Worm (Caenorhabditis elegans) whole organism, late embryonic: Measurements from ENCODE around the gene gck-4.

ENCODE experiments used
- F13H6.1 ChIP-seq: sonication (generic microtip); optimal IDR thresholded peaks from 2 replicates; lab custom pipeline; 2016; ENCODE audit warnings: missing genetic modification characterization, missing compliant biosample characterization
- K02D7.2 ChIP-seq: sonication (generic microtip); optimal IDR thresholded peaks from 2 replicates; lab custom pipeline; 2017; ENCODE audit warnings: mild to moderate bottlenecking, missing genetic modification characterization, missing compliant biosample characterization
- T23F11.4 ChIP-seq: fragments of 200-800 bp; sonication (Bioruptor generic); optimal IDR thresholded peaks from 2 replicates; lab custom pipeline; 2018; ENCODE audit warnings: mild to moderate bottlenecking, missing genetic modification characterization, missing compliant biosample characterization
- Y22D7AL.16 ChIP-seq: sonication (generic microtip); optimal IDR thresholded peaks from 2 replicates; lab custom pipeline; 2016; ENCODE audit warnings: missing genetic modification characterization, missing compliant biosample characterization
- ahr-1 ChIP-seq: sonication (generic microtip); optimal IDR thresholded peaks from 2 replicates; lab custom pipeline; 2016; ENCODE audit warnings: missing genetic modification characterization, missing compliant biosample characterization
- ceh-14 ChIP-seq: sonication (generic microtip); optimal IDR thresholded peaks from 2 replicates; lab custom pipeline; 2016; ENCODE audit warnings: missing genotype, missing genetic modification characterization, missing compliant biosample characterization
- ceh-19 ChIP-seq: fragments of 200-800 bp; sonication (Bioruptor generic); optimal IDR thresholded peaks from 2 replicates; lab custom pipeline; 2018; ENCODE audit warnings: mild to moderate bottlenecking, missing genetic modification characterization, missing compliant biosample characterization
- ceh-22 ChIP-seq: sonication (generic microtip); optimal IDR thresholded peaks from 2 replicates; lab custom pipeline; 2017; ENCODE audit warnings: missing biosample characterization, missing genetic modification characterization
- ceh-30 ChIP-seq: fragments of 150-350 bp; optimal IDR thresholded peaks from 2 replicates; lab custom pipeline; 2014; ENCODE audit warnings: missing biosample characterization, missing genetic modification characterization
- ceh-31 ChIP-seq: sonication (generic microtip); optimal IDR thresholded peaks from 2 replicates; lab custom pipeline; 2016; ENCODE audit warnings: missing genetic modification characterization, missing compliant biosample characterization
- ceh-45 ChIP-seq: fragments of 200-800 bp; sonication (Bioruptor generic); IDR thresholded peaks from 2 replicates; pipeline ENCODE4 v1.3.6; 2022; ENCODE audit warnings: missing genetic modification reagents, missing genetic modification characterization, missing compliant biosample characterization
- ceh-48 ChIP-seq: sonication (generic microtip); optimal IDR thresholded peaks from 2 replicates; lab custom pipeline; 2016; ENCODE audit warnings: missing genetic modification characterization, inconsistent platforms, missing compliant biosample characterization
- ceh-6 ChIP-seq: fragments of 200-800 bp; sonication (Bioruptor generic); optimal IDR thresholded peaks from 2 replicates; lab custom pipeline; 2018; ENCODE audit warnings: mild to moderate bottlenecking, missing genetic modification characterization, missing compliant biosample characterization
- che-1 ChIP-seq: sonication (generic microtip); optimal IDR thresholded peaks from 2 replicates; lab custom pipeline; 2016; ENCODE audit warnings: mild to moderate bottlenecking, missing genetic modification characterization, missing compliant biosample characterization
- dmd-4 ChIP-seq: sonication (generic microtip); optimal IDR thresholded peaks from 2 replicates; lab custom pipeline; 2016; ENCODE audit warnings: borderline replicate concordance, missing genetic modification characterization, missing compliant biosample characterization
- dve-1 ChIP-seq: sonication (generic microtip); optimal IDR thresholded peaks from 2 replicates; lab custom pipeline; 2017; ENCODE audit warnings: antibody characterized with exemption, mild to moderate bottlenecking, missing genetic modification characterization, missing compliant biosample characterization
- elt-2 ChIP-seq: sonication (generic microtip); optimal IDR thresholded peaks from 2 replicates; lab custom pipeline; 2016; ENCODE audit warnings: missing genetic modification reagents, missing genetic modification characterization, missing compliant biosample characterization
- elt-4 ChIP-seq: sonication (generic microtip); optimal IDR thresholded peaks from 2 replicates; lab custom pipeline; 2016; ENCODE audit warnings: missing genetic modification characterization, missing compliant biosample characterization
- ets-4 ChIP-seq: sonication (generic microtip); optimal IDR thresholded peaks from 2 replicates; lab custom pipeline; 2016; ENCODE audit warnings: missing genetic modification characterization, missing compliant biosample characterization
- fax-1 ChIP-seq: sonication (generic microtip); optimal IDR thresholded peaks from 2 replicates; lab custom pipeline; 2016; ENCODE audit warnings: missing genotype, missing genetic modification characterization, missing compliant biosample characterization
- fkh-10 ChIP-seq: fragments of 150-350 bp; optimal IDR thresholded peaks from 2 replicates; lab custom pipeline; 2014; ENCODE audit warnings: missing biosample characterization, missing genetic modification reagents, missing genetic modification characterization
- gmeb-2 ChIP-seq: sonication (generic microtip); optimal IDR thresholded peaks from 2 replicates; lab custom pipeline; 2016; ENCODE audit warnings: missing genetic modification characterization, inconsistent platforms, missing compliant biosample characterization
- hlh-13 ChIP-seq: fragments of 200-800 bp; sonication (Bioruptor generic); optimal IDR thresholded peaks from 2 replicates; lab custom pipeline; 2018; ENCODE audit warnings: mild to moderate bottlenecking, missing genetic modification characterization, missing compliant biosample characterization
- hlh-15 ChIP-seq: sonication (generic microtip); optimal IDR thresholded peaks from 2 replicates; lab custom pipeline; 2016; ENCODE audit warnings: missing genetic modification characterization, missing compliant biosample characterization
- hlh-30 ChIP-seq: sonication (generic microtip); optimal IDR thresholded peaks from 2 replicates; lab custom pipeline; 2017; ENCODE audit warnings: antibody characterized with exemption, missing genetic modification characterization, missing compliant biosample characterization; ENCODE audit not compliant: insufficient read depth
- lim-6 ChIP-seq: sonication (generic microtip); optimal IDR thresholded peaks from 2 replicates; lab custom pipeline; 2016; ENCODE audit warnings: missing genetic modification characterization, missing compliant biosample characterization
- lin-11 ChIP-seq: fragments of 200-800 bp; sonication (Bioruptor generic); optimal IDR thresholded peaks from 2 replicates; lab custom pipeline; 2018; ENCODE audit warnings: mild to moderate bottlenecking, missing genetic modification characterization, missing compliant biosample characterization
- nfya-1 ChIP-seq: sonication (generic microtip); optimal IDR thresholded peaks from 2 replicates; lab custom pipeline; 2017; ENCODE audit warnings: missing genetic modification characterization, mild to moderate bottlenecking, missing compliant biosample characterization, antibody characterized with exemption, moderate library complexity
- pag-3 ChIP-seq: sonication (generic microtip); optimal IDR thresholded peaks from 2 replicates; lab custom pipeline; 2016; ENCODE audit warnings: missing compliant biosample characterization, missing genetic modification characterization, borderline replicate concordance
- pat-9 ChIP-seq: fragments of 200-800 bp; sonication (Bioruptor generic); optimal IDR thresholded peaks from 2 replicates; lab custom pipeline; 2018; ENCODE audit warnings: mild to moderate bottlenecking, missing genetic modification characterization, moderate library complexity, missing compliant biosample characterization
- pha-2 ChIP-seq: sonication (generic microtip); optimal IDR thresholded peaks from 2 replicates; lab custom pipeline; 2017; ENCODE audit warnings: mild to moderate bottlenecking, missing genetic modification characterization, missing compliant biosample characterization
- pha-4 ChIP-seq: fragments of 150-350 bp; optimal IDR thresholded peaks from 2 replicates; lab custom pipeline; 2018; ENCODE audit warnings: missing biosample characterization, missing genetic modification reagents, missing genetic modification characterization
- pqm-1 ChIP-seq: sonication (generic microtip); optimal IDR thresholded peaks from 2 replicates; lab custom pipeline; 2016; ENCODE audit warnings: missing genetic modification characterization, missing compliant biosample characterization
- ref-2 ChIP-seq: sonication (generic microtip); optimal IDR thresholded peaks from 2 replicates; lab custom pipeline; 2016; ENCODE audit warnings: missing genetic modification characterization, missing compliant biosample characterization
- rnt-1 ChIP-seq: sonication (generic microtip); optimal IDR thresholded peaks from 2 replicates; lab custom pipeline; 2016; ENCODE audit warnings: missing genetic modification characterization, missing compliant biosample characterization
- sdc-2 ChIP-seq: sonication (generic microtip); optimal IDR thresholded peaks from 2 replicates; lab custom pipeline; 2016; ENCODE audit warnings: missing genotype, missing genetic modification characterization, missing compliant biosample characterization
- sox-4 ChIP-seq: sonication (generic microtip); optimal IDR thresholded peaks from 2 replicates; lab custom pipeline; 2017; ENCODE audit warnings: mild to moderate bottlenecking, missing genetic modification characterization, inconsistent platforms, missing compliant biosample characterization
- tbx-7 ChIP-seq: sonication (generic microtip); optimal IDR thresholded peaks from 2 replicates; lab custom pipeline; 2016; ENCODE audit warnings: missing genotype, missing genetic modification characterization, missing compliant biosample characterization
- unc-3 ChIP-seq, 2 experiments: fragments of 200-800 bp in 1 of 2; sonication (Bioruptor generic) in 1 of 2; sonication (generic microtip) in 1 of 2; conservative IDR thresholded peaks in 1 of 2; optimal IDR thresholded peaks in 1 of 2; 2 replicates each; pipeline versions ENCODE4 v1.3.6 to Lab custom; 2016 to 2022; ENCODE audit warnings: missing compliant biosample characterization in 2 of 2, missing genetic modification characterization in 2 of 2, missing genetic modification reagents in 1 of 2
- zip-5 ChIP-seq: sonication (generic microtip); optimal IDR thresholded peaks from 2 replicates; lab custom pipeline; 2016; ENCODE audit warnings: missing genetic modification characterization, missing compliant biosample characterization

The gck-4 gene

DNA sequence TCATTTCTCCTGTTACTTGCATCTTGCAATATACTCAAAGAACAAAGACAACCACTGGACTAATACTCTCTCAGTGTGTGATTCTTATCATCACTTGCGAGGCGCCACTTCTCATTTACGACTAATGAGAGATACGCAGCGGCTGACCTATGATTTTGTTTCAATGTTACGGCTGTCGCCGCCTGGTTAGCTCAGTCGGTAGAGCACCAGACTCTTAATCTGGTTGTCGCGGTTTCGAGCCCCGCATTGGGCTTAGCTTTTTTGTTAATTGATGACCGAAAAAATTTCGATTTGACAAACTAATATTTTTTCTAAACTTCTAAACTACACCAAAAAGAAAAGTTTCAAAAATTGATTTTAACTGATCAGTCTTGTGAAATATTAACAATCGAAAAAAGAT is 39.3 kb downstream of the gck-4 start:
- TF ChIP-seq dve-1 (tag; lab: Kevin White, UChicago): peak; percentile 59
- peak; percentile 71 for TF ChIP-seq sdc-2 (tag; lab: Kevin White, UChicago)
- TF ChIP-seq elt-2 (tag; lab: Kevin White, UChicago): peak; percentile 41
- 0 out of 2 replicates have a peak, but pooled peaks have one; percentile 16 for TF ChIP-seq ceh-45 (GFP tag; lab: Robert Waterston, UW)
- TF ChIP-seq elt-4 (tag; lab: Kevin White, UChicago): no peak
- TF ChIP-seq rnt-1 (tag; lab: Kevin White, UChicago): peak; percentile 11
- peak; percentile 26 for TF ChIP-seq sox-4 (tag; lab: Kevin White, UChicago)
- no peak for TF ChIP-seq ceh-31 (tag; lab: Kevin White, UChicago)

ce11 chrX:13717053-13717671 is 40.2 kb downstream of the gck-4 start, which contains the start of gene shc-3:
TSS of gene shc-3 (plus strand) at chrX:13717536.
- TF ChIP-seq ref-2 (tag; lab: Kevin White, UChicago) (no peak), zip-5 (no peak), ceh-19 (no peak), dmd-4 (tag; lab: Kevin White, UChicago) (no peak), K02D7.2 (tag; lab: Kevin White, UChicago) (no peak), unc-3 (GFP tag; conservative IDR thresholded peaks at IDR 0.05; lab: Robert Waterston, UW) (no peak), unc-3 (tag; optimal IDR thresholded peaks at IDR 0.05; lab: Kevin White, UChicago) (no peak), ceh-48 (tag; lab: Kevin White, UChicago) (no peak), hlh-13 (no peak), pqm-1 (tag; lab: Kevin White, UChicago) (no peak), T23F11.4 (GFP tag; lab: Kevin White, UChicago) (no peak), nfya-1 (tag; lab: Kevin White, UChicago) (no peak), Y22D7AL.16 (no peak), pha-2 (tag; lab: Kevin White, UChicago) (no peak), elt-4 (tag; lab: Kevin White, UChicago) (no peak), ceh-6 (GFP tag; lab: Kevin White, UChicago) (no peak), F13H6.1 (tag; lab: Kevin White, UChicago) (no peak), ceh-22 (tag; lab: Kevin White, UChicago) (no peak), ahr-1 (tag; lab: Kevin White, UChicago) (no peak), sox-4 (tag; lab: Kevin White, UChicago) (no peak), lim-6 (no peak)

- TF ChIP-seq sox-4 (tag; lab: Kevin White, UChicago) (no peak), pqm-1 (tag; lab: Kevin White, UChicago) (no peak), fax-1 (tag; lab: Kevin White, UChicago) (no peak), pat-9 (no peak), hlh-15 (no peak), tbx-7 (tag; lab: Kevin White, UChicago) (no peak)
These were observed 45.8 kb downstream of the gck-4 start, which contains the start of gene poml-1 for ce11 chrX:13722821-13723220. TSS of gene poml-1 (minus strand) at chrX:13722921.

DNA sequence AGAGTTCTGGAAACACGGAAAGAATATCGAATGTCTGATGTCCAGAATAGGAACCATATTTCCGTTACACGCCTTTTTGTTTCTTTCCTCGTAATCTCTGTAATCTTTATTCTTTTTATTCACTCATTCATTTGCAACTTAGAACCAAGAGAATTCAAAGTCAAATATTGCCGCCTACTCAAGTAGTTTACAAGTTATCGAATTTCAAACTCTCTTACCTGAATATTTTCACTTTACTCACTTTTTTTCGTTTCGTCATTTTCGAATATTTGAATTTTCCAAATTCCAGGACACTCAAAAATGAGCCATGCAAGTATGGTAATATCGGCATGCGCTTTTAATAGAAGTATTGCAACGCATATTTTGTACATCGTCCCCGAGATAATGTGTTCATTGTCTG is 47.4 kb downstream of the gck-4 start, which contains the start of gene K11E4.6:
K11E4.6 (plus strand) TSS at position 301 of the 400 bp plus-strand sequence.
- TF ChIP-seq hlh-30 (no peak), hlh-15 (no peak), ceh-30 (no peak), lin-11 (tag; lab: Kevin White, UChicago) (no peak), che-1 (no peak), gmeb-2 (tag; lab: Kevin White, UChicago) (no peak), ceh-14 (tag; lab: Kevin White, UChicago) (no peak), zip-5 (no peak), pqm-1 (tag; lab: Kevin White, UChicago) (no peak), elt-2 (tag; lab: Kevin White, UChicago) (no peak), fkh-10 (GFP tag; lab: Kevin White, UChicago) (no peak), pag-3 (tag; lab: Kevin White, UChicago) (no peak), pha-2 (tag; lab: Kevin White, UChicago) (no peak), ets-4 (tag; lab: Kevin White, UChicago) (no peak), dve-1 (tag; lab: Kevin White, UChicago) (no peak), pha-4 (tag; lab: Kevin White, UChicago) (no peak)
